Fruit fly (Drosophila melanogaster) whole organism, embryonic: ENCODE results near the gene hook.
A peak's percentile ranks its signal among the peaks of the same experiment; 100 is the strongest.

Source experiments
- CG10147 ChIP-seq: fragments of 200-800 bp; sonication (Bioruptor generic); optimal IDR thresholded peaks from 2 replicates; lab custom pipeline; 2019; ENCODE audit warnings: missing biosample characterization, mild to moderate bottlenecking, missing genetic modification characterization, moderate library complexity
- CG11695 ChIP-seq: fragments of 200-800 bp; sonication (Bioruptor generic); IDR thresholded peaks from 3 replicates; pipeline ENCODE4 v1.3.6; 2022; ENCODE audit warnings: missing biosample characterization, missing genetic modification characterization
- CG12071 ChIP-seq: fragments of 200-800 bp; sonication (Bioruptor generic); optimal IDR thresholded peaks from 3 replicates; lab custom pipeline; 2018; ENCODE audit warnings: missing biosample characterization, mild to moderate bottlenecking, missing genetic modification characterization
- CG13287 ChIP-seq: fragments of 200-800 bp; sonication (Bioruptor generic); IDR thresholded peaks from 2 replicates; pipeline ENCODE4 v1.3.6; 2022; ENCODE audit warnings: missing biosample characterization, missing genetic modification characterization; ENCODE audit not compliant: partially characterized antibody
- CG1603 ChIP-seq: fragments of 200-800 bp; sonication (Bioruptor generic); optimal IDR thresholded peaks from 2 replicates; lab custom pipeline; 2019; ENCODE audit warnings: missing biosample characterization, mild to moderate bottlenecking, missing genetic modification characterization, moderate library complexity
- CG16815 ChIP-seq: fragments of 200-800 bp; sonication (Bioruptor generic); optimal IDR thresholded peaks from 3 replicates; lab custom pipeline; 2017; ENCODE audit warnings: missing biosample characterization, mild to moderate bottlenecking, missing genetic modification characterization
- CG17361 ChIP-seq: fragments of 200-800 bp; sonication (Bioruptor generic); IDR thresholded peaks from 3 replicates; pipeline ENCODE4 v1.3.6; 2022; ENCODE audit warnings: missing biosample characterization, missing genetic modification characterization
- CG17568 ChIP-seq: fragments of 200-800 bp; sonication (Bioruptor generic); optimal IDR thresholded peaks from 2 replicates; lab custom pipeline; 2018; ENCODE audit warnings: missing biosample characterization, mild to moderate bottlenecking, missing genetic modification characterization, moderate library complexity
- CG1832 ChIP-seq: fragments of 200-800 bp; sonication (Bioruptor generic); optimal IDR thresholded peaks from 2 replicates; lab custom pipeline; 2017; ENCODE audit warnings: missing biosample characterization, mild to moderate bottlenecking, missing genetic modification characterization, inconsistent platforms
- CG30431 ChIP-seq: fragments of 200-800 bp; sonication (Bioruptor generic); optimal IDR thresholded peaks from 2 replicates; lab custom pipeline; 2017; ENCODE audit warnings: missing biosample characterization, missing genetic modification characterization
- CG3726 ChIP-seq: fragments of 200-800 bp; sonication (Bioruptor generic); IDR thresholded peaks from 3 replicates; pipeline ENCODE4, ENCODE4 v1.3.6; 2022; ENCODE audit warnings: missing biosample characterization, missing genetic modification characterization
- CG4854 ChIP-seq: fragments of 200-800 bp; sonication (Bioruptor generic); optimal IDR thresholded peaks from 2 replicates; lab custom pipeline; 2016; ENCODE audit warnings: missing biosample characterization, missing genetic modification characterization, inconsistent platforms
- CG6683 ChIP-seq: fragments of 200-800 bp; sonication (Bioruptor generic); optimal IDR thresholded peaks from 2 replicates; lab custom pipeline; 2017; ENCODE audit warnings: missing biosample characterization, mild to moderate bottlenecking, missing genetic modification characterization, missing genetic modification reagents
- CG7987 ChIP-seq: fragments of 200-800 bp; sonication (Bioruptor generic); optimal IDR thresholded peaks from 2 replicates; lab custom pipeline; 2018; ENCODE audit warnings: missing biosample characterization, mild to moderate bottlenecking, missing genetic modification characterization, moderate library complexity
- CG8089 ChIP-seq: fragments of 200-800 bp; sonication (Bioruptor generic); optimal IDR thresholded peaks from 3 replicates; lab custom pipeline; 2016; ENCODE audit warnings: missing biosample characterization, missing genetic modification characterization
- CG9817 ChIP-seq: fragments of 200-800 bp; sonication (Bioruptor generic); optimal IDR thresholded peaks from 2 replicates; lab custom pipeline; 2018; ENCODE audit warnings: missing biosample characterization, mild to moderate bottlenecking, missing genetic modification characterization, moderate library complexity
- Camta ChIP-seq: fragments of 200-800 bp; sonication (Bioruptor generic); optimal IDR thresholded peaks from 2 replicates; lab custom pipeline; 2016; ENCODE audit warnings: missing biosample characterization, missing genetic modification characterization
- Chrac-16 ChIP-seq: fragments of 200-800 bp; sonication (Bioruptor generic); optimal IDR thresholded peaks from 3 replicates; lab custom pipeline; 2016; ENCODE audit warnings: missing biosample characterization, missing genetic modification characterization
- Dad ChIP-seq: fragments of 200-800 bp; sonication (Bioruptor generic); optimal IDR thresholded peaks from 3 replicates; lab custom pipeline; 2016; ENCODE audit warnings: missing biosample characterization, missing genetic modification characterization
- Doc3 ChIP-seq: fragments of 200-800 bp; sonication (Bioruptor generic); IDR thresholded peaks from 3 replicates; pipeline ENCODE4 v1.3.6; 2022; ENCODE audit warnings: missing biosample characterization, missing genetic modification characterization; ENCODE audit not compliant: partially characterized antibody
- Drgx ChIP-seq: fragments of 200-800 bp; sonication (Bioruptor generic); IDR thresholded peaks from 2 replicates; pipeline ENCODE4 v1.3.6; 2022; ENCODE audit warnings: missing biosample characterization, missing genetic modification characterization
- Lpt ChIP-seq: fragments of >200 bp; optimal IDR thresholded peaks from 2 replicates; lab custom pipeline; 2018; ENCODE audit warnings: missing biosample characterization, missing genetic modification characterization
- Meics ChIP-seq: fragments of 200-800 bp; sonication (Bioruptor generic); optimal IDR thresholded peaks from 2 replicates; lab custom pipeline; 2017; ENCODE audit warnings: missing biosample characterization, mild to moderate bottlenecking, missing genetic modification characterization
- Mrtf ChIP-seq: fragments of 200-800 bp; sonication (Bioruptor generic); IDR thresholded peaks from 3 replicates; pipeline ENCODE4 v1.3.6; 2022; ENCODE audit warnings: missing biosample characterization, missing genetic modification characterization
- NC2β ChIP-seq: fragments of 200-800 bp; sonication (Bioruptor generic); optimal IDR thresholded peaks from 2 replicates; lab custom pipeline; 2016; ENCODE audit warnings: missing biosample characterization, missing genetic modification characterization
- Optix ChIP-seq: fragments of 200-800 bp; sonication (Bioruptor generic); IDR thresholded peaks from 3 replicates; pipeline ENCODE4 v1.3.6; 2022; ENCODE audit warnings: missing biosample characterization, missing genetic modification characterization
- Pdp1 ChIP-seq, 2 experiments: fragments of 200-800 bp; sonication (Bioruptor generic); optimal IDR thresholded peaks; 3 replicates each; lab custom pipeline; 2016; ENCODE audit warnings: missing biosample characterization in 2 of 2, missing genetic modification characterization in 2 of 2, mild to moderate bottlenecking in 1 of 2, moderate library complexity in 1 of 2
- al ChIP-seq: fragments of 200-800 bp; sonication (Bioruptor generic); IDR thresholded peaks from 2 replicates; pipeline ENCODE4 v1.3.6; 2022; ENCODE audit warnings: missing biosample characterization, missing genetic modification characterization
- br ChIP-seq: fragments of >200 bp; optimal IDR thresholded peaks from 2 replicates; lab custom pipeline; 2017
- crc ChIP-seq: fragments of 200-800 bp; sonication (Bioruptor generic); optimal IDR thresholded peaks from 2 replicates; lab custom pipeline; 2016; ENCODE audit warnings: missing biosample characterization, missing genetic modification characterization
- dmrt99B ChIP-seq: fragments of 200-800 bp; sonication (Bioruptor generic); optimal IDR thresholded peaks from 2 replicates; lab custom pipeline; 2018; ENCODE audit warnings: missing biosample characterization, mild to moderate bottlenecking, missing genetic modification characterization, moderate library complexity
- ftz-f1 ChIP-seq: fragments of 200-800 bp; sonication (Bioruptor generic); optimal IDR thresholded peaks from 2 replicates; lab custom pipeline; 2016; ENCODE audit warnings: missing biosample characterization, missing genetic modification characterization
- grn ChIP-seq: fragments of 200-800 bp; sonication (Bioruptor generic); optimal IDR thresholded peaks from 3 replicates; lab custom pipeline; 2017; ENCODE audit warnings: missing biosample characterization, missing genetic modification characterization
- lmd ChIP-seq: fragments of 200-800 bp; sonication (Bioruptor generic); IDR thresholded peaks from 2 replicates; pipeline ENCODE4 v1.3.6; 2022; ENCODE audit warnings: missing biosample characterization, missing genetic modification characterization
- mirr ChIP-seq: fragments of 200-800 bp; sonication (Bioruptor generic); optimal IDR thresholded peaks from 3 replicates; lab custom pipeline; 2018; ENCODE audit warnings: missing biosample characterization, mild to moderate bottlenecking, missing genetic modification characterization
- nom ChIP-seq: fragments of 200-800 bp; sonication (Bioruptor generic); optimal IDR thresholded peaks from 2 replicates; lab custom pipeline; 2017; ENCODE audit warnings: missing biosample characterization, missing genetic modification characterization, mild to moderate bottlenecking, moderate library complexity, missing genetic modification reagents
- pho ChIP-seq: fragments of 200-800 bp; sonication (Bioruptor generic); optimal IDR thresholded peaks from 2 replicates; lab custom pipeline; 2016; ENCODE audit warnings: missing biosample characterization, missing genetic modification characterization
- rib ChIP-seq: fragments of 200-800 bp; sonication (Bioruptor generic); IDR thresholded peaks from 2 replicates; pipeline ENCODE4 v1.3.6; 2022; ENCODE audit warnings: missing biosample characterization, missing genetic modification characterization
- ro ChIP-seq: fragments of 200-800 bp; sonication (Bioruptor generic); IDR thresholded peaks from 2 replicates; pipeline ENCODE4 v1.3.6; 2022; ENCODE audit warnings: missing biosample characterization, missing genetic modification characterization
- sc ChIP-seq, 3 experiments: fragments of >200 bp in 2 of 3; fragments of 200-800 bp in 1 of 3; sonication (Bioruptor generic) in 1 of 3; optimal IDR thresholded peaks; 2 replicates in 2 of 3; 3 replicates in 1 of 3; lab custom pipeline; 2017; ENCODE audit warnings: mild to moderate bottlenecking in 1 of 3, missing biosample characterization in 1 of 3, missing genetic modification characterization in 1 of 3, missing genetic modification reagents in 1 of 3
- scrt ChIP-seq: fragments of 200-800 bp; sonication (Bioruptor generic); optimal IDR thresholded peaks from 2 replicates; lab custom pipeline; 2018; ENCODE audit warnings: missing biosample characterization, mild to moderate bottlenecking, missing genetic modification characterization, moderate library complexity
- sim ChIP-seq: fragments of 200-800 bp; sonication (Bioruptor generic); IDR thresholded peaks from 2 replicates; pipeline ENCODE4 v1.3.6; 2022; ENCODE audit warnings: missing biosample characterization, missing genetic modification characterization
- stwl ChIP-seq: fragments of 200-800 bp; sonication (Bioruptor generic); optimal IDR thresholded peaks from 3 replicates; lab custom pipeline; 2018; ENCODE audit warnings: missing biosample characterization, mild to moderate bottlenecking, missing genetic modification characterization, moderate library complexity
- vfl ChIP-seq: fragments of 200-800 bp; sonication (Bioruptor generic); optimal IDR thresholded peaks from 2 replicates; lab custom pipeline; 2016; ENCODE audit warnings: missing biosample characterization, missing genetic modification characterization
- vnd ChIP-seq: fragments of 200-800 bp; sonication (Bioruptor generic); IDR thresholded peaks from 3 replicates; pipeline ENCODE4 v1.3.6; 2022; ENCODE audit warnings: missing biosample characterization, missing genetic modification characterization; ENCODE audit not compliant: partially characterized antibody
- vvl ChIP-seq: fragments of 200-800 bp; sonication (Bioruptor generic); IDR thresholded peaks from 2 replicates; pipeline ENCODE4 v1.3.6; 2022; ENCODE audit warnings: missing biosample characterization, missing genetic modification characterization

hook gene

dm6 chr2L:19023972-19024743 lies 9.1 kb downstream of the hook start (continued):
- peak; percentile 41 for TF ChIP-seq nom
- TF ChIP-seq Dad (GFP tag; lab: Kevin White, UChicago): no peak
- TF ChIP-seq Chrac-16: peak; percentile 22
- no peak for TF ChIP-seq grn (GFP tag; lab: Kevin White, UChicago)
- TF ChIP-seq NC2β: no peak
- TF ChIP-seq CG17568: no peak
- TF ChIP-seq Doc3 (GFP tag; lab: Robert Waterston, UW): no peak
- no peak for TF ChIP-seq br (lab: Kevin White, UChicago)
- TF ChIP-seq CG13287: no peak
- TF ChIP-seq CG6683 (GFP tag; lab: Kevin White, UChicago): peak; percentile 69
- peak; percentile 10 for TF ChIP-seq CG7987 (GFP tag; lab: Kevin White, UChicago)
- TF ChIP-seq CG10147: peak; percentile 76
- no peak for TF ChIP-seq ftz-f1 (GFP tag; lab: Kevin White, UChicago)
- no peak for TF ChIP-seq Lpt (GFP tag; lab: Kevin White, UChicago)
- TF ChIP-seq rib: no peak
- no peak for TF ChIP-seq CG1832
- no peak for TF ChIP-seq CG3726 (GFP tag; lab: Robert Waterston, UW)
- TF ChIP-seq CG17361: peak; percentile 89
- no peak for TF ChIP-seq CG4854 (GFP tag; lab: Kevin White, UChicago)
- no peak for TF ChIP-seq Optix (GFP tag; lab: Robert Waterston, UW)
- TF ChIP-seq sc (optimal IDR thresholded peaks at IDR 0.05; lab: Kevin White, UChicago): no peak
- peak; percentile 21 for TF ChIP-seq sc (GFP tag; optimal IDR thresholded peaks at IDR 0.05; lab: Kevin White, UChicago)
- TF ChIP-seq Drgx (GFP tag; lab: Robert Waterston, UW): no peak
- TF ChIP-seq al: peak; percentile 23; the same call in 1 of the 2 replicates
- TF ChIP-seq ro (GFP tag; lab: Robert Waterston, UW): no peak
- TF ChIP-seq lmd: peak; percentile 55
- TF ChIP-seq mirr (GFP tag; lab: Kevin White, UChicago): peak; percentile 62

- peak in 1 of 2 experiments; percentile 78 for TF ChIP-seq Pdp1 (GFP tag; optimal IDR thresholded peaks at IDR 0.05; lab: Kevin White, UChicago)
- TF ChIP-seq CG8089 (GFP tag; lab: Kevin White, UChicago): no peak
Observed at dm6 chr2L:19022221-19022516, 11.1 kb downstream of the hook start, which contains the start of gene CG15172. Gene CG15172 (plus strand): TSS chr2L:19022417.

dm6 chr2L:19021278-19022220 lies 11.7 kb downstream of the hook start:
- TF ChIP-seq scrt (GFP tag; lab: Kevin White, UChicago) (peak; percentile 72), Camta (GFP tag; lab: Kevin White, UChicago) (no peak), CG9817 (tag; lab: Kevin White, UChicago) (peak; percentile 75), stwl (no peak), vnd (no peak), CG11695 (peak; percentile 79), CG16815 (GFP tag; lab: Kevin White, UChicago) (peak; percentile 51), pho (peak; percentile 26), CG12071 (GFP tag; lab: Kevin White, UChicago) (peak; percentile 56), CG30431 (GFP tag; lab: Kevin White, UChicago) (peak; percentile 69), sim (GFP tag; lab: Robert Waterston, UW) (no peak), crc (no peak), vvl (peak; percentile 76), Doc3 (GFP tag; lab: Robert Waterston, UW) (no peak), Mrtf (0 out of 3 replicates have a peak, but pooled peaks have one; percentile 26), dmrt99B (tag; lab: Kevin White, UChicago) (peak; percentile 85), vfl (no peak), Meics (GFP tag; lab: Kevin White, UChicago) (peak; percentile 83), CG1603 (tag; lab: Kevin White, UChicago) (peak; percentile 53)
